Fruit fly (Drosophila melanogaster): ENCODE results near the gene CG14961.

DNA sequence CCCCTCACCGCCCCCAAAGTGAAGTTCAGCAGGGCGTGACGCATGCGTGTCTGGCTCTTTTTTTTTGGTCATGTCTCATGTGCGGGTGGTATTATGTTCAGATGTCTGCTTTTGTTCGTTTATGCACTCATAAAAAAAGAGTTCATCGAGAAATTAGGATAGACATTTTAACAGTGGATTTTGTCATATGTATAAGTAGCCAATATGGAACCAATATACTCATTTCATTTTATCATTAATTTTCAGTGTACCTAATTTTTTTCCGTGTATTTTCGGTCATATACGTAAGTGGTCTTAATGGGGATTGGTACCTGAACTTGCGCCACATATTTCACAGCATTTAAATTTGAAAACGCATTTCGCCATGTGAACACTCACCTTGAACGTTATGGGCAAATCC lies 29.5 kb upstream of the CG14961 start:
- peak; percentile 41 for TF ChIP-seq br (GFP tag; optimal IDR thresholded peaks at IDR 0.05)
- TF ChIP-seq psq (GFP tag; optimal IDR thresholded peaks at IDR 0.05), result peak; percentile 20

Data from whole organism, wandering third instar larva.